Worm (Caenorhabditis elegans): ENCODE measurements around the gene C04F5.2.

Gene C04F5.2

ce11 chrV:5046558-5046957, 50.4 kb downstream of the C04F5.2 start:
- TF ChIP-seq mcd-1 (GFP tag; IDR thresholded peaks at IDR 0.05) (no peak), ccch-3 (GFP tag; optimal IDR thresholded peaks at IDR 0.05) (no peak), madf-8 (GFP tag; conservative IDR thresholded peaks at IDR 0.05) (peak; percentile 68), F33H1.4 (GFP tag; IDR thresholded peaks at IDR 0.05) (peak; percentile 60), ceh-91 (GFP tag; IDR thresholded peaks at IDR 0.05) (no peak), lsl-1 (GFP tag; optimal IDR thresholded peaks at IDR 0.05) (peak; percentile 42), xnd-1 (tag; optimal IDR thresholded peaks at IDR 0.05) (peak; percentile 58), snpc-1.3 (tag; optimal IDR thresholded peaks at IDR 0.05; ENCODE audit: insufficient read depth) (no peak)

ce11 chrV:5046103-5046502, 50.8 kb downstream of the C04F5.2 start, which contains the start of gene exc-14:
exc-14 (minus strand) TSS chrV:5046203.
- no peak for TF ChIP-seq B0261.1 (tag; optimal IDR thresholded peaks at IDR 0.05)
- TF ChIP-seq nhr-80 (tag; optimal IDR thresholded peaks at IDR 0.05), result no peak
- TF ChIP-seq nfyb-1 (GFP tag; IDR thresholded peaks at IDR 0.05), result no peak
- TF ChIP-seq mel-28 (tag; optimal IDR thresholded peaks at IDR 0.05; ENCODE audit: borderline replicate concordance), result no peak
- no peak for TF ChIP-seq F33H1.4 (GFP tag; IDR thresholded peaks at IDR 0.05)
- TF ChIP-seq F55B11.4 (tag; optimal IDR thresholded peaks at IDR 0.05; ENCODE audit: borderline replicate concordance, insufficient read depth), result no peak
